Fruit fly (Drosophila melanogaster) whole organism, embryonic: ENCODE data around the gene hyd.
A peak's percentile ranks its signal among the peaks of the same experiment; 100 is the strongest.

Experiments used
- CG12155 ChIP-seq: fragments of 200-800 bp; sonication (Bioruptor generic); optimal IDR thresholded peaks from 3 replicates; lab custom pipeline; 2016; ENCODE audit warnings: missing biosample characterization, missing genetic modification characterization
- CG15269 ChIP-seq: fragments of 200-800 bp; sonication (Bioruptor generic); optimal IDR thresholded peaks from 2 replicates; lab custom pipeline; 2018; ENCODE audit warnings: missing biosample characterization, mild to moderate bottlenecking, missing genetic modification characterization, moderate library complexity
- CG16779 ChIP-seq: fragments of 200-800 bp; sonication (Bioruptor generic); IDR thresholded peaks from 2 replicates; pipeline ENCODE4 v1.3.6; 2022; ENCODE audit warnings: missing biosample characterization, missing genetic modification characterization
- CG17359 ChIP-seq: fragments of 200-800 bp; sonication (Bioruptor generic); optimal IDR thresholded peaks from 3 replicates; lab custom pipeline; 2018; ENCODE audit warnings: missing biosample characterization, mild to moderate bottlenecking, missing genetic modification characterization, moderate library complexity
- CG18262 ChIP-seq: fragments of 200-800 bp; optimal IDR thresholded peaks from 3 replicates; lab custom pipeline; 2019; ENCODE audit warnings: missing biosample characterization, mild to moderate bottlenecking, missing genetic modification characterization, moderate library complexity
- CG2120 ChIP-seq: fragments of 200-800 bp; sonication (Bioruptor generic); optimal IDR thresholded peaks from 3 replicates; lab custom pipeline; 2016; ENCODE audit warnings: missing biosample characterization, missing genetic modification characterization
- CG4820 ChIP-seq: fragments of 200-800 bp; sonication (Bioruptor generic); optimal IDR thresholded peaks from 3 replicates; lab custom pipeline; 2016; ENCODE audit warnings: missing biosample characterization, missing genetic modification characterization
- CG7786 ChIP-seq: fragments of 200-800 bp; sonication (Bioruptor generic); optimal IDR thresholded peaks from 2 replicates; lab custom pipeline; 2016; ENCODE audit warnings: missing biosample characterization, missing genetic modification characterization
- CG7839 ChIP-seq: fragments of 200-800 bp; sonication (Bioruptor generic); optimal IDR thresholded peaks from 3 replicates; lab custom pipeline; 2018; ENCODE audit warnings: missing biosample characterization, mild to moderate bottlenecking, missing genetic modification characterization, moderate library complexity
- CG8290 ChIP-seq, 3 experiments: fragments of 200-800 bp; sonication (Bioruptor generic); optimal IDR thresholded peaks; 2 replicates each; lab custom pipeline; 2016 to 2019; ENCODE audit warnings: missing biosample characterization in 3 of 3, missing genetic modification characterization in 3 of 3, mild to moderate bottlenecking in 2 of 3, moderate library complexity in 1 of 3
- CG9609 ChIP-seq: fragments of 200-800 bp; sonication (Bioruptor generic); optimal IDR thresholded peaks from 3 replicates; lab custom pipeline; 2016; ENCODE audit warnings: missing biosample characterization, missing genetic modification characterization
- CG9797 ChIP-seq: fragments of 200-800 bp; sonication (Bioruptor generic); optimal IDR thresholded peaks from 3 replicates; lab custom pipeline; 2018; ENCODE audit warnings: missing biosample characterization, mild to moderate bottlenecking, missing genetic modification characterization
- CoRest ChIP-seq: fragments of 200-800 bp; sonication (Bioruptor generic); optimal IDR thresholded peaks from 3 replicates; lab custom pipeline; 2018; ENCODE audit warnings: missing biosample characterization, mild to moderate bottlenecking, missing genetic modification characterization, moderate library complexity
- D19A ChIP-seq: fragments of 200-800 bp; optimal IDR thresholded peaks from 3 replicates; lab custom pipeline; 2019; ENCODE audit warnings: missing biosample characterization, mild to moderate bottlenecking, missing genetic modification characterization, moderate library complexity
- Dbx ChIP-seq: fragments of 200-800 bp; sonication (Bioruptor generic); IDR thresholded peaks from 3 replicates; pipeline ENCODE4 v1.3.6; 2022; ENCODE audit warnings: missing biosample characterization, missing genetic modification characterization
- Dek ChIP-seq: fragments of 200-800 bp; sonication (Bioruptor generic); optimal IDR thresholded peaks from 3 replicates; lab custom pipeline; 2019; ENCODE audit warnings: missing biosample characterization, mild to moderate bottlenecking, missing genetic modification characterization, moderate library complexity
- Doc2 ChIP-seq: fragments of 200-800 bp; sonication (Bioruptor generic); IDR thresholded peaks from 2 replicates; pipeline ENCODE4 v1.3.6; 2022; ENCODE audit warnings: missing biosample characterization, missing genetic modification characterization
- Ets65A ChIP-seq: fragments of 200-800 bp; sonication (Bioruptor generic); peaks from one replicate; lab custom pipeline; 2016; ENCODE audit warnings: missing biosample characterization, missing genetic modification characterization
- Hey ChIP-seq: fragments of 200-800 bp; sonication (Bioruptor generic); optimal IDR thresholded peaks from 3 replicates; lab custom pipeline; 2018; ENCODE audit warnings: missing biosample characterization, mild to moderate bottlenecking, missing genetic modification characterization
- Hr51 ChIP-seq, 2 experiments: fragments of 200-800 bp; sonication (Bioruptor generic); optimal IDR thresholded peaks; 2 replicates in 1 of 2; 3 replicates in 1 of 2; lab custom pipeline; 2016 to 2018; ENCODE audit warnings: missing biosample characterization in 2 of 2, missing genetic modification characterization in 2 of 2, mild to moderate bottlenecking in 1 of 2, moderate library complexity in 1 of 2
- Hr78 ChIP-seq, 2 experiments: fragments of 200-800 bp in 1 of 2; fragments of >200 bp in 1 of 2; sonication (Bioruptor generic) in 1 of 2; optimal IDR thresholded peaks; 2 replicates each; lab custom pipeline; 2017 to 2019; ENCODE audit warnings: missing biosample characterization in 2 of 2, missing genetic modification characterization in 2 of 2, mild to moderate bottlenecking in 1 of 2, moderate library complexity in 1 of 2
- Mrtf ChIP-seq: fragments of 200-800 bp; sonication (Bioruptor generic); IDR thresholded peaks from 3 replicates; pipeline ENCODE4 v1.3.6; 2022; ENCODE audit warnings: missing biosample characterization, missing genetic modification characterization
- NC2α ChIP-seq: fragments of 200-800 bp; sonication (Bioruptor generic); optimal IDR thresholded peaks from 2 replicates; lab custom pipeline; 2016; ENCODE audit warnings: missing biosample characterization, missing genetic modification characterization
- NfI ChIP-seq: fragments of 200-800 bp; sonication (Bioruptor generic); optimal IDR thresholded peaks from 3 replicates; lab custom pipeline; 2018; ENCODE audit warnings: missing biosample characterization, mild to moderate bottlenecking, missing genetic modification characterization, moderate library complexity
- Optix ChIP-seq: fragments of 200-800 bp; sonication (Bioruptor generic); IDR thresholded peaks from 3 replicates; pipeline ENCODE4 v1.3.6; 2022; ENCODE audit warnings: missing biosample characterization, missing genetic modification characterization
- PHDP ChIP-seq: fragments of 200-800 bp; sonication (Bioruptor generic); optimal IDR thresholded peaks from 3 replicates; lab custom pipeline; 2018; ENCODE audit warnings: missing biosample characterization, mild to moderate bottlenecking, missing genetic modification characterization, moderate library complexity
- Sox102F ChIP-seq: fragments of 200-800 bp; sonication (Bioruptor generic); optimal IDR thresholded peaks from 2 replicates; lab custom pipeline; 2018; ENCODE audit warnings: missing biosample characterization, mild to moderate bottlenecking, missing genetic modification characterization, moderate library complexity
- Tbp ChIP-seq: fragments of >200 bp; optimal IDR thresholded peaks from 2 replicates; lab custom pipeline; 2018; ENCODE audit warnings: missing biosample characterization, missing genetic modification characterization
- Usf ChIP-seq: fragments of 200-800 bp; sonication (Bioruptor generic); optimal IDR thresholded peaks from 2 replicates; lab custom pipeline; 2017; ENCODE audit warnings: missing genotype, missing biosample characterization, missing genetic modification characterization
- Xbp1 ChIP-seq: fragments of 200-800 bp; sonication (Bioruptor generic); optimal IDR thresholded peaks from 3 replicates; lab custom pipeline; 2016; ENCODE audit warnings: missing biosample characterization, mild to moderate bottlenecking, missing genetic modification characterization
- abd-A ChIP-seq: fragments of 200-800 bp; sonication (Bioruptor generic); optimal IDR thresholded peaks from 3 replicates; lab custom pipeline; 2019; ENCODE audit warnings: missing biosample characterization, mild to moderate bottlenecking, missing genetic modification characterization, moderate library complexity
- al ChIP-seq: fragments of 200-800 bp; sonication (Bioruptor generic); IDR thresholded peaks from 2 replicates; pipeline ENCODE4 v1.3.6; 2022; ENCODE audit warnings: missing biosample characterization, missing genetic modification characterization
- az2 ChIP-seq: fragments of 200-800 bp; sonication (Bioruptor generic); optimal IDR thresholded peaks from 3 replicates; lab custom pipeline; 2016; ENCODE audit warnings: missing biosample characterization, missing genetic modification characterization
- bigmax ChIP-seq: fragments of 200-800 bp; sonication (Bioruptor generic); optimal IDR thresholded peaks from 2 replicates; lab custom pipeline; 2018; ENCODE audit warnings: missing biosample characterization, mild to moderate bottlenecking, missing genetic modification characterization
- dmrt99B ChIP-seq: fragments of 200-800 bp; sonication (Bioruptor generic); optimal IDR thresholded peaks from 2 replicates; lab custom pipeline; 2018; ENCODE audit warnings: missing biosample characterization, mild to moderate bottlenecking, missing genetic modification characterization, moderate library complexity
- emc ChIP-seq: fragments of 200-800 bp; sonication (Bioruptor generic); optimal IDR thresholded peaks from 2 replicates; lab custom pipeline; 2016; ENCODE audit warnings: missing biosample characterization, missing genetic modification characterization
- eyg ChIP-seq: fragments of 200-800 bp; sonication (Bioruptor generic); optimal IDR thresholded peaks from 3 replicates; lab custom pipeline; 2016; ENCODE audit warnings: missing biosample characterization, missing genetic modification characterization
- fd3F ChIP-seq: fragments of 200-800 bp; sonication (Bioruptor generic); optimal IDR thresholded peaks from 2 replicates; lab custom pipeline; 2018; ENCODE audit warnings: missing biosample characterization, mild to moderate bottlenecking, missing genetic modification characterization, moderate library complexity
- gce ChIP-seq: fragments of 200-800 bp; sonication (Bioruptor generic); IDR thresholded peaks from 3 replicates; pipeline ENCODE4 v1.3.6; 2022; ENCODE audit warnings: missing biosample characterization, missing genetic modification characterization
- grau ChIP-seq: fragments of 200-800 bp; optimal IDR thresholded peaks from 3 replicates; lab custom pipeline; 2019; ENCODE audit warnings: missing biosample characterization, mild to moderate bottlenecking, missing genetic modification characterization, moderate library complexity
- hbn ChIP-seq: fragments of 200-800 bp; sonication (Bioruptor generic); IDR thresholded peaks from 2 replicates; pipeline ENCODE4 v1.3.6; 2022; ENCODE audit warnings: missing biosample characterization, missing genetic modification characterization; ENCODE audit not compliant: partially characterized antibody
- jumu ChIP-seq: fragments of 200-800 bp; sonication (Bioruptor generic); optimal IDR thresholded peaks from 3 replicates; lab custom pipeline; 2016; ENCODE audit warnings: missing biosample characterization, missing genetic modification characterization
- lilli ChIP-seq: fragments of 200-800 bp; sonication (Bioruptor generic); optimal IDR thresholded peaks from 3 replicates; lab custom pipeline; 2016; ENCODE audit warnings: missing biosample characterization, missing genetic modification characterization
- peb ChIP-seq: fragments of 200-800 bp; sonication (Bioruptor generic); IDR thresholded peaks from 2 replicates; pipeline ENCODE4 v1.3.6; 2022; ENCODE audit warnings: missing biosample characterization, missing genetic modification characterization
- sd ChIP-seq: fragments of 200-800 bp; sonication (Bioruptor generic); optimal IDR thresholded peaks from 3 replicates; lab custom pipeline; 2018; ENCODE audit warnings: missing biosample characterization, mild to moderate bottlenecking, missing genetic modification characterization, moderate library complexity
- tup ChIP-seq: fragments of 200-800 bp; sonication (Bioruptor generic); optimal IDR thresholded peaks from 2 replicates; lab custom pipeline; 2016; ENCODE audit warnings: missing biosample characterization, mild to moderate bottlenecking, missing genetic modification characterization, moderate library complexity
- unpg ChIP-seq: fragments of 200-800 bp; sonication (Bioruptor generic); optimal IDR thresholded peaks from 3 replicates; lab custom pipeline; 2018; ENCODE audit warnings: missing biosample characterization, mild to moderate bottlenecking, missing genetic modification characterization, moderate library complexity
- usp ChIP-seq: fragments of >200 bp; optimal IDR thresholded peaks from 2 replicates; lab custom pipeline; 2017; ENCODE audit warnings: missing biosample characterization, missing genetic modification characterization
- vvl ChIP-seq: fragments of 200-800 bp; sonication (Bioruptor generic); IDR thresholded peaks from 2 replicates; pipeline ENCODE4 v1.3.6; 2022; ENCODE audit warnings: missing biosample characterization, missing genetic modification characterization
- wdn ChIP-seq: fragments of 200-800 bp; sonication (Bioruptor generic); IDR thresholded peaks from 2 replicates; pipeline ENCODE4 v1.3.6; 2022; ENCODE audit warnings: missing biosample characterization, missing genetic modification characterization

Gene hyd

dm6 chr3R:9702567-9702966 lies 22.8 kb downstream of the hyd start (continued):
- TF ChIP-seq grau (peak; percentile 91), Doc2 (GFP tag; lab: Robert Waterston, UW) (no peak), CG18262 (tag; lab: Kevin White, UChicago) (peak; percentile 89), CG16779 (no peak), eyg (GFP tag; lab: Kevin White, UChicago) (peak; percentile 69), vvl (GFP tag; lab: Robert Waterston, UW) (no peak), Dbx (no peak), tup (GFP tag; lab: Kevin White, UChicago) (peak; percentile 65), Dek (tag; lab: Kevin White, UChicago) (peak; percentile 89), gce (GFP tag; lab: Robert Waterston, UW) (no peak), CG9609 (GFP tag; lab: Kevin White, UChicago) (peak; percentile 61), Tbp (GFP tag; lab: Kevin White, UChicago) (no peak), al (GFP tag; lab: Robert Waterston, UW) (no peak), CG8290 (GFP tag; optimal IDR thresholded peaks at IDR 0.05; lab: Kevin White, UChicago) (peak; percentile 76), CG8290 (tag; optimal IDR thresholded peaks at IDR 0.05; lab: Kevin White, UChicago) (peak in 1 of 2 experiments; percentile 92), jumu (GFP tag; lab: Kevin White, UChicago) (peak; percentile 76), Hr78 (GFP tag; optimal IDR thresholded peaks at IDR 0.05; lab: Kevin White, UChicago) (peak in 1 of 2 experiments; percentile 5), CG4820 (peak; percentile 88), NfI (GFP tag; lab: Kevin White, UChicago) (peak; percentile 92), CG7786 (GFP tag; lab: Kevin White, UChicago) (peak; percentile 61), abd-A (tag; lab: Kevin White, UChicago) (peak; percentile 22), D19A (peak; percentile 79), NC2α (peak; percentile 72), Usf (GFP tag; lab: Kevin White, UChicago) (peak; percentile 77), emc (GFP tag; lab: Kevin White, UChicago) (peak; percentile 55), Mrtf (GFP tag; lab: Robert Waterston, UW) (no peak), Optix (GFP tag; lab: Robert Waterston, UW) (no peak)

dm6 chr3R:9701897-9702296 lies 23.5 kb downstream of the hyd start:
- TF ChIP-seq lilli (GFP tag; lab: Kevin White, UChicago) (peak; percentile 2), sd (tag; lab: Kevin White, UChicago) (peak; percentile 67), hbn (GFP tag; lab: Robert Waterston, UW) (no peak), az2 (GFP tag; lab: Kevin White, UChicago) (peak; percentile 25), NfI (GFP tag; lab: Kevin White, UChicago) (peak; percentile 34), grau (peak; percentile 36), CG17359 (tag; lab: Kevin White, UChicago) (peak; percentile 30), wdn (GFP tag; lab: Robert Waterston, UW) (no peak), CG9797 (GFP tag; lab: Kevin White, UChicago) (no peak), tup (GFP tag; lab: Kevin White, UChicago) (no peak), bigmax (peak; percentile 51), Hey (tag; lab: Kevin White, UChicago) (no peak), Ets65A (peak; percentile 11), peb (GFP tag; lab: Robert Waterston, UW) (no peak), usp (GFP tag; lab: Kevin White, UChicago) (no peak), Xbp1 (GFP tag; lab: Kevin White, UChicago) (peak; percentile 13), unpg (GFP tag; lab: Kevin White, UChicago) (peak; percentile 13), dmrt99B (peak; percentile 22), fd3F (GFP tag; lab: Kevin White, UChicago) (peak; percentile 43), CoRest (tag; lab: Kevin White, UChicago) (peak; percentile 23), CG7839 (tag; lab: Kevin White, UChicago) (peak; percentile 27), PHDP (tag; lab: Kevin White, UChicago) (peak; percentile 2), CG12155 (peak; percentile 4), Sox102F (GFP tag; lab: Kevin White, UChicago) (peak; percentile 62), CG2120 (GFP tag; lab: Kevin White, UChicago) (peak; percentile 33), CG15269 (tag; lab: Kevin White, UChicago) (peak; percentile 62), Hr78 (GFP tag; optimal IDR thresholded peaks at IDR 0.05; lab: Kevin White, UChicago) (peak in 1 of 2 experiments; percentile 72), Hr51 (GFP tag; optimal IDR thresholded peaks at IDR 0.05; lab: Kevin White, UChicago) (peak in 1 of 2 experiments; percentile 64)
